Fruit fly (Drosophila melanogaster) whole organism, embryonic: ENCODE measurements around the gene CG31131.

Source experiments
- Bgb ChIP-seq: fragments of 200-800 bp; sonication (Bioruptor generic); IDR thresholded peaks from 2 replicates; pipeline ENCODE4 v1.3.6; 2022; ENCODE audit warnings: missing biosample characterization, missing genetic modification characterization; ENCODE audit not compliant: partially characterized antibody
- C15 ChIP-seq: fragments of 200-800 bp; sonication (Bioruptor generic); IDR thresholded peaks from 3 replicates; pipeline ENCODE4 v1.3.6; 2022; ENCODE audit warnings: missing biosample characterization, missing genetic modification characterization
- CG10209 ChIP-seq: fragments of 200-800 bp; sonication (Bioruptor generic); optimal IDR thresholded peaks from 3 replicates; lab custom pipeline; 2017; ENCODE audit warnings: missing biosample characterization, mild to moderate bottlenecking, missing genetic modification characterization, missing genetic modification reagents
- CG10462 ChIP-seq: fragments of 200-800 bp; sonication (Bioruptor generic); optimal IDR thresholded peaks from 2 replicates; lab custom pipeline; 2016; ENCODE audit warnings: missing biosample characterization, missing genetic modification characterization
- CG10543 ChIP-seq: fragments of 200-800 bp; sonication (Bioruptor generic); optimal IDR thresholded peaks from 3 replicates; lab custom pipeline; 2017; ENCODE audit warnings: missing biosample characterization, mild to moderate bottlenecking, missing genetic modification characterization, moderate library complexity
- CG11398 ChIP-seq: fragments of 200-800 bp; sonication (Bioruptor generic); optimal IDR thresholded peaks from 2 replicates; lab custom pipeline; 2016; ENCODE audit warnings: missing biosample characterization, missing genetic modification characterization
- CG12236 ChIP-seq: fragments of 200-800 bp; sonication (Bioruptor generic); optimal IDR thresholded peaks from 2 replicates; lab custom pipeline; 2016; ENCODE audit warnings: missing biosample characterization, missing genetic modification characterization
- CG1233 ChIP-seq: fragments of 200-800 bp; sonication (Bioruptor generic); optimal IDR thresholded peaks from 4 replicates; lab custom pipeline; 2018; ENCODE audit warnings: missing biosample characterization, mild to moderate bottlenecking, missing genetic modification characterization
- CG15696 ChIP-seq: fragments of 200-800 bp; sonication (Bioruptor generic); optimal IDR thresholded peaks from 2 replicates; lab custom pipeline; 2019; ENCODE audit warnings: missing biosample characterization, mild to moderate bottlenecking, missing genetic modification characterization, moderate library complexity
- CG18764 ChIP-seq: fragments of 200-800 bp; sonication (Bioruptor generic); optimal IDR thresholded peaks from 3 replicates; lab custom pipeline; 2016; ENCODE audit warnings: missing biosample characterization, missing genetic modification characterization
- CG2120 ChIP-seq: fragments of 200-800 bp; sonication (Bioruptor generic); optimal IDR thresholded peaks from 3 replicates; lab custom pipeline; 2016; ENCODE audit warnings: missing biosample characterization, missing genetic modification characterization
- CG2875 ChIP-seq: fragments of 200-800 bp; sonication (Bioruptor generic); optimal IDR thresholded peaks from 2 replicates; lab custom pipeline; 2017; ENCODE audit warnings: missing biosample characterization, mild to moderate bottlenecking, missing genetic modification characterization, missing genetic modification reagents
- CG30431 ChIP-seq: fragments of 200-800 bp; sonication (Bioruptor generic); optimal IDR thresholded peaks from 2 replicates; lab custom pipeline; 2017; ENCODE audit warnings: missing biosample characterization, missing genetic modification characterization
- CG3065 ChIP-seq: fragments of 200-800 bp; sonication (Bioruptor generic); optimal IDR thresholded peaks from 2 replicates; lab custom pipeline; 2016; ENCODE audit warnings: missing biosample characterization, missing genetic modification characterization
- CG8924 ChIP-seq: fragments of 200-800 bp; optimal IDR thresholded peaks from 3 replicates; lab custom pipeline; 2019; ENCODE audit warnings: missing biosample characterization, mild to moderate bottlenecking, missing genetic modification characterization, moderate library complexity
- CG9797 ChIP-seq: fragments of 200-800 bp; sonication (Bioruptor generic); optimal IDR thresholded peaks from 3 replicates; lab custom pipeline; 2018; ENCODE audit warnings: missing biosample characterization, mild to moderate bottlenecking, missing genetic modification characterization
- D ChIP-seq, 2 experiments: fragments of 200-800 bp in 1 of 2; fragments of >200 bp in 1 of 2; sonication (Bioruptor generic) in 1 of 2; optimal IDR thresholded peaks; 2 replicates in 1 of 2; 3 replicates in 1 of 2; lab custom pipeline; 2017; ENCODE audit warnings: mild to moderate bottlenecking in 1 of 2, missing biosample characterization in 1 of 2, missing genetic modification characterization in 1 of 2, missing genetic modification reagents in 1 of 2
- D19A ChIP-seq: fragments of 200-800 bp; optimal IDR thresholded peaks from 3 replicates; lab custom pipeline; 2019; ENCODE audit warnings: missing biosample characterization, mild to moderate bottlenecking, missing genetic modification characterization, moderate library complexity
- Elba2 ChIP-seq: fragments of 200-800 bp; sonication (Bioruptor generic); optimal IDR thresholded peaks from 3 replicates; lab custom pipeline; 2016; ENCODE audit warnings: missing biosample characterization, missing genetic modification characterization
- Opbp ChIP-seq: fragments of 200-800 bp; sonication (Bioruptor generic); IDR thresholded peaks from 3 replicates; pipeline ENCODE4 v1.3.6; 2022; ENCODE audit warnings: missing biosample characterization, missing genetic modification characterization; ENCODE audit not compliant: partially characterized antibody
- Sox102F ChIP-seq: fragments of 200-800 bp; sonication (Bioruptor generic); optimal IDR thresholded peaks from 2 replicates; lab custom pipeline; 2018; ENCODE audit warnings: missing biosample characterization, mild to moderate bottlenecking, missing genetic modification characterization, moderate library complexity
- Sry-β ChIP-seq: fragments of 200-800 bp; sonication (Bioruptor generic); optimal IDR thresholded peaks from 2 replicates; lab custom pipeline; 2018; ENCODE audit warnings: missing biosample characterization, mild to moderate bottlenecking, missing genetic modification characterization, moderate library complexity
- Trl ChIP-seq, 3 experiments: fragments of >200 bp in 2 of 3; fragments of 200-800 bp in 1 of 3; sonication (Bioruptor generic) in 1 of 3; optimal IDR thresholded peaks; 2 replicates in 1 of 3; 3 replicates in 2 of 3; lab custom pipeline; 2016 to 2017; ENCODE audit warnings: missing biosample characterization in 1 of 3, missing genetic modification characterization in 1 of 3
- bsh ChIP-seq, 2 experiments: fragments of 200-800 bp; sonication (Bioruptor generic); optimal IDR thresholded peaks; 2 replicates each; lab custom pipeline; 2017 to 2018; ENCODE audit warnings: mild to moderate bottlenecking in 2 of 2, missing biosample characterization in 2 of 2, missing genetic modification characterization in 2 of 2, moderate library complexity in 1 of 2
- crp ChIP-seq, 2 experiments: fragments of 200-800 bp; sonication (Bioruptor generic); optimal IDR thresholded peaks; 2 replicates in 1 of 2; 3 replicates in 1 of 2; lab custom pipeline; 2017; ENCODE audit warnings: missing biosample characterization in 2 of 2, missing genetic modification characterization in 2 of 2, mild to moderate bottlenecking in 1 of 2, moderate library complexity in 1 of 2
- emc ChIP-seq: fragments of 200-800 bp; sonication (Bioruptor generic); optimal IDR thresholded peaks from 2 replicates; lab custom pipeline; 2016; ENCODE audit warnings: missing biosample characterization, missing genetic modification characterization
- ftz-f1 ChIP-seq: fragments of 200-800 bp; sonication (Bioruptor generic); optimal IDR thresholded peaks from 2 replicates; lab custom pipeline; 2016; ENCODE audit warnings: missing biosample characterization, missing genetic modification characterization
- gem ChIP-seq: fragments of 200-800 bp; sonication (Bioruptor generic); optimal IDR thresholded peaks from 2 replicates; lab custom pipeline; 2019; ENCODE audit warnings: missing biosample characterization, mild to moderate bottlenecking, missing genetic modification characterization, moderate library complexity
- gfzf ChIP-seq: fragments of 200-800 bp; sonication (Bioruptor generic); optimal IDR thresholded peaks from 2 replicates; lab custom pipeline; 2016; ENCODE audit warnings: missing biosample characterization, mild to moderate bottlenecking, missing genetic modification characterization, moderate library complexity
- hb ChIP-seq: fragments of 200-800 bp; sonication (Bioruptor generic); IDR thresholded peaks from 3 replicates; pipeline ENCODE4 v1.3.6; 2022; ENCODE audit warnings: missing biosample characterization, missing genetic modification characterization; ENCODE audit not compliant: partially characterized antibody
- lilli ChIP-seq: fragments of 200-800 bp; sonication (Bioruptor generic); optimal IDR thresholded peaks from 3 replicates; lab custom pipeline; 2016; ENCODE audit warnings: missing biosample characterization, missing genetic modification characterization
- nerfin-1 ChIP-seq: fragments of 200-800 bp; sonication (Bioruptor generic); optimal IDR thresholded peaks from 3 replicates; lab custom pipeline; 2019; ENCODE audit warnings: missing biosample characterization, mild to moderate bottlenecking, missing genetic modification characterization, moderate library complexity
- nmo ChIP-seq: fragments of 200-800 bp; sonication (Bioruptor generic); optimal IDR thresholded peaks from 2 replicates; lab custom pipeline; 2018; ENCODE audit warnings: missing biosample characterization, mild to moderate bottlenecking, missing genetic modification characterization, moderate library complexity
- nom ChIP-seq: fragments of 200-800 bp; sonication (Bioruptor generic); optimal IDR thresholded peaks from 2 replicates; lab custom pipeline; 2017; ENCODE audit warnings: missing biosample characterization, missing genetic modification characterization, mild to moderate bottlenecking, moderate library complexity, missing genetic modification reagents
- onecut ChIP-seq: fragments of 200-800 bp; sonication (Bioruptor generic); IDR thresholded peaks from 2 replicates; pipeline ENCODE4 v1.3.6; 2022; ENCODE audit warnings: missing biosample characterization, missing genetic modification characterization
- org-1 ChIP-seq: fragments of 200-800 bp; sonication (Bioruptor generic); optimal IDR thresholded peaks from 2 replicates; lab custom pipeline; 2017; ENCODE audit warnings: missing biosample characterization, missing genetic modification characterization
- pfk ChIP-seq: fragments of 200-800 bp; sonication (Bioruptor generic); optimal IDR thresholded peaks from 2 replicates; lab custom pipeline; 2018; ENCODE audit warnings: missing biosample characterization, mild to moderate bottlenecking, missing genetic modification characterization, moderate library complexity
- sd ChIP-seq: fragments of 200-800 bp; sonication (Bioruptor generic); optimal IDR thresholded peaks from 3 replicates; lab custom pipeline; 2018; ENCODE audit warnings: missing biosample characterization, mild to moderate bottlenecking, missing genetic modification characterization, moderate library complexity
- sens ChIP-seq: fragments of 200-800 bp; sonication (Bioruptor generic); peaks from one replicate; lab custom pipeline; 2016; ENCODE audit warnings: missing biosample characterization, missing genetic modification characterization
- sisA ChIP-seq: fragments of 200-800 bp; sonication (Bioruptor generic); IDR thresholded peaks from 2 replicates; pipeline ENCODE4 v1.3.6; 2022; ENCODE audit warnings: missing biosample characterization, missing genetic modification characterization
- sob ChIP-seq: fragments of 200-800 bp; sonication (Bioruptor generic); IDR thresholded peaks from 2 replicates; pipeline ENCODE4 v1.3.6; 2022; ENCODE audit warnings: missing biosample characterization, missing genetic modification characterization
- sug ChIP-seq: fragments of 200-800 bp; optimal IDR thresholded peaks from 2 replicates; lab custom pipeline; 2019; ENCODE audit warnings: missing biosample characterization, mild to moderate bottlenecking, missing genetic modification characterization, moderate library complexity
- tup ChIP-seq: fragments of 200-800 bp; sonication (Bioruptor generic); optimal IDR thresholded peaks from 2 replicates; lab custom pipeline; 2016; ENCODE audit warnings: missing biosample characterization, mild to moderate bottlenecking, missing genetic modification characterization, moderate library complexity

The CG31131 gene

DNA sequence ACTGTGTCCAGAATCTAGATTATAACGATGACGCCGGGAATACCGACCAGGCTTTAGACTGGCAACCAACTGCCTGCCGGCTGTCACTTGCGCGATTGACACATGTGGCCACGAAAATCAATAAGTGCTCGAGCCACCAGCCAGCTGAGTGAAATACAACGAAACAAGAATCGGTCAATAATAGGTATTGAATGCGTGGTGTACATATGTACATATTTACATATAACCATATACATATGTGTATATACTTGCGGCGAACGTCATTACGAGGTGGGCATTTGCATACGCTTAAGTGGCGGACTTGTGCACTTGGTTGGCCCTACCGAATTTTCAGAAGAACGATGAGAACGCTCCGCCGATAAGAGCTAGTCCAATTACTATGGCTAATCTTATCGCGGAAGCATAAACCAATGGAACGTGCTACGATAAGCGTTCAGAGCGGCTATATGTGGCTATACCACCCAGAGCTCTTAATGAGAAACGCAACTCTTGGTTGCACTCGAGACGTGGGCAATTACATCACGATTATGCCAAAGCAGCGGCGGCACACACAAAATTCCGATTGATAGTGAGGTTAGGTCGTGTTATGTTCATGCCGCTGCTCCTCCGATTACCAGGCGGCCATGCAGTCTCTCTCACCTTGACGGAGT lies 16.3 kb downstream of the CG31131 start (continued):
- TF ChIP-seq hb (GFP tag; lab: Robert Waterston, UW) (no peak), CG15696 (tag; lab: Kevin White, UChicago) (peak; percentile 51), emc (GFP tag; lab: Kevin White, UChicago) (no peak), bsh (GFP tag; optimal IDR thresholded peaks at IDR 0.05; lab: Kevin White, UChicago) (peak in 1 of 2 experiments; percentile 46), gem (tag; lab: Kevin White, UChicago) (peak; percentile 16), sisA (GFP tag; lab: Robert Waterston, UW) (no peak), onecut (GFP tag; lab: Robert Waterston, UW) (peak; percentile 62), CG2875 (peak; percentile 24), nerfin-1 (tag; lab: Kevin White, UChicago) (peak; percentile 35), CG9797 (no peak), CG10543 (GFP tag; lab: Kevin White, UChicago) (peak; percentile 51), org-1 (GFP tag; lab: Kevin White, UChicago) (no peak), D (optimal IDR thresholded peaks at IDR 0.05; lab: Kevin White, UChicago) (no peak), D (GFP tag; optimal IDR thresholded peaks at IDR 0.05; lab: Kevin White, UChicago) (no peak), pfk (GFP tag; lab: Kevin White, UChicago) (peak; percentile 10), gfzf (GFP tag; lab: Kevin White, UChicago) (no peak), sd (tag; lab: Kevin White, UChicago) (peak; percentile 67)
- TF ChIP-seq, all 482 proteins: peak for 76

DNA sequence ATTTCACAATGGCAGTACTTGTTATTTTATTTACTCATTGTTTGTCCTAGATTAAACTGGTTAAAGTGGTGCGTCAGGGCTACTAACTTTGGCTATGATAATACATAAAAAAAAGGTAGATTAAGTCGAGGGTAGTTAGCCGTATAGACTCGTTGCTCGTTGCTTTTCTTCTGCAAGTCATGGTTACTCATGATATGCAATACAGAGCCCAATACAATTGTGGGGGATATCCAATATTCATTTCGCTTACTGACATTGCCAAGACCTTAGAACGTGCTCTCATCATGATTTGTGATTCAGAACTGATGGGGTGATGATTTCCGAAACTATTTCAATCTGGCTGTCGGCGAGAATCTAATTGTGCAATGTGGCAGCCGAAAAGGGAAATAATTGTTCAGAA lies 17.6 kb downstream of the CG31131 start:
- TF ChIP-seq crp (GFP tag; optimal IDR thresholded peaks at IDR 0.05; lab: Kevin White, UChicago), result no peak
- no peak for TF ChIP-seq Sox102F
- no peak for TF ChIP-seq CG3065 (GFP tag; lab: Kevin White, UChicago)
- TF ChIP-seq sens (GFP tag; lab: Kevin White, UChicago), result peak; percentile 23

DNA sequence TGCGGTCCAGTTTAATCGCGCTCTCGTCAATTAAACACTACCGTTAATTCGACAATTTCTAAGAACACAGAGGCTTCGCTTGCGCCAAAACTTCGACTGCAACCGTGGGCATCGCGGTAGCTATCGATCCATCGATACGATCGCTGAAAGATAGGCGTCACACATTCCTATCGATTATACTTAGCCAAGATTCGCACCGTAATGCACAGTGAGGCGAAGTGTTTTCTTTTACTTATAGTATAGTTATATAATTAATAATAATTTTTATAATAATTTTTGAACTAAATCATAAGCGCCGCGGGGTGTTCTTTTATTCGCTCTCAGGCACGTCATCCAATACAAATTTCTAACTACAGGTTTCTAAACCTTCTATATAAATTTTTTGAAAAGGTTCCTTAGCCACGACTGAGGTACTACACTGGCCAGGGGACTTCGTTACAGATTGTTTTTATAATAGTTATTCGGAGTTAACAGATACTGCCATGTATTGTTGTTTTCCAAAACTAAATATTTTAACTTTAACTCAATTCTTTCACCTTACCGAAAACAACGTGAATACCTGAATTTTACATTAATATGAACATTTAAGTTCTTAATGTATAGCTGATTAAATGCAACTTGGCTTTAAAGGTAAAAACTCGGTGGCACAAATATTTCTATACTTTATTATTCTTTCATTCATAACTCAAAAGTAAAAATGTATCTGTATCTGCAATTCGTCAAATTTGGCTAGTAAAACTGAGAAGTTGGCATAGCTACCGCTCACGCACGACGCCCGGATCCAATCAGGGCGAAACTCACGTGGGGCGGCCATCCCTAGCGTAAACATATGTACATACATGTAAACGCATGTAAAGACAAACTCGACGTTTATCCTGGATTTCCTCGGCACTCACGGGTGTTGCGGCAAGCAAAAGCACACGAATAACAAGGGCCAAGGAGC lies 25.0 kb downstream of the CG31131 start, which contains the start of the genes NSD and BOD1:
NSD (minus strand) TSS at position 102 of the 943 bp plus-strand sequence.
BOD1 (plus strand) TSS at position 494 of the 943 bp plus-strand sequence.
- TF ChIP-seq CG30431 (GFP tag; lab: Kevin White, UChicago), result peak; percentile 33
- no peak for TF ChIP-seq ftz-f1 (GFP tag; lab: Kevin White, UChicago)
- peak; percentile 98 for TF ChIP-seq Opbp (GFP tag; lab: Robert Waterston, UW)
- TF ChIP-seq CG2120, result peak; percentile 44
- TF ChIP-seq CG10462 (GFP tag; lab: Kevin White, UChicago), result peak; percentile 17
- TF ChIP-seq CG12236 (GFP tag; lab: Kevin White, UChicago), result no peak
- TF ChIP-seq Elba2 (GFP tag; lab: Kevin White, UChicago), result no peak
- TF ChIP-seq nmo (GFP tag; lab: Kevin White, UChicago), result peak; percentile 56
- TF ChIP-seq CG10209 (GFP tag; lab: Kevin White, UChicago), result peak; percentile 48
- TF ChIP-seq CG18764 (GFP tag; lab: Kevin White, UChicago), result no peak
- peak; percentile 98 for TF ChIP-seq Bgb (GFP tag; lab: Robert Waterston, UW)
- TF ChIP-seq Trl (optimal IDR thresholded peaks at IDR 0.05; lab: Kevin White, UChicago), result no peak
- no peak for TF ChIP-seq Trl (GFP tag; optimal IDR thresholded peaks at IDR 0.05; lab: Kevin White, UChicago)
- TF ChIP-seq lilli (GFP tag; lab: Kevin White, UChicago), result peak; percentile 40
- peak; percentile 14 for TF ChIP-seq tup (GFP tag; lab: Kevin White, UChicago)
- TF ChIP-seq C15 (GFP tag; lab: Robert Waterston, UW), result 0 out of 3 replicates have a peak, but pooled peaks have one; percentile 31
- peak; percentile 35 for TF ChIP-seq CG1233 (GFP tag; lab: Kevin White, UChicago)
- peak; percentile 86 for TF ChIP-seq sob
- TF ChIP-seq CG11398 (GFP tag; lab: Kevin White, UChicago), result no peak
- TF ChIP-seq sug, result peak; percentile 40
- TF ChIP-seq D19A (tag; lab: Kevin White, UChicago), result no peak
- TF ChIP-seq Sry-β, result peak; percentile 90
- no peak for TF ChIP-seq nom (GFP tag; lab: Kevin White, UChicago)
- peak; percentile 54 for TF ChIP-seq CG8924 (tag; lab: Kevin White, UChicago)
